Fruit fly (Drosophila melanogaster): ENCODE results near the gene CG5783.

CG5783 gene

DNA sequence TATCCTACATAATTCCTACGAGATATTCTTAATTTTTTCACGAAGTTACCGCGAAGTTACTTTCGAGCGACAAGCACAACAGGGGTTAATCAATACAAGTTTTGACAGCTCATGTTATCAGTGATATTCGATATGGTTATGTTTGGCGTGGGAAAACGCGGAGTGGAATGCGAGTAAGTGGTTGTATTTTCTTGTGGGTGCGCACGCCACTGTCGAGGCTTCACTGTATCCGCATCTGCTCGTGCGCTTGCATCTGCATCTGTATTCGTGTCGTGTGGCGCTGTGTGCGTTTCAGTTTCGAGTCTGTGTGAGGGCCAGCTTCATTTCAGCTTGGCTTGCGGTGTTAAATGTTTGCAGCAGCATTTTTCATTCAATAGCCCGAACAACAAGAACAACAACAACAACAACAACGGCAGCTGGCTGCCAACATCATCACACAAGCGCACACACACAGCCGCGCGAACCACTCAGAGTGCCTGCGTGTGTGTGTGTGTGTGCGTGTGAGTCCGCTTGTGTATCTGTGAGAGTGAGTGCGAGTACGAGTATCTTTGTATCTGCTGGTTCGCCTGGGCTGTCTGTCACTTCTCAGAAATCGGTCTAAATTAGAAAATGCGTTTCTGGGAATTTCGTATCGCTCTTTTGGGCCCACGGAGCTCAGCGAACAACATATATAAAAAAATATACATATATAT lies 4.6 kb upstream of the CG5783 start (continued):
- TF ChIP-seq CG16813 (GFP tag; IDR thresholded peaks at IDR 0.05; ENCODE audit: partially characterized antibody), result no peak
- no peak for TF ChIP-seq PHDP (tag; optimal IDR thresholded peaks at IDR 0.05)
- TF ChIP-seq ab (GFP tag; optimal IDR thresholded peaks at IDR 0.05), result no peak
- TF ChIP-seq CG16863 (GFP tag; optimal IDR thresholded peaks at IDR 0.05), result peak; percentile 69
- TF ChIP-seq Mrtf (GFP tag; IDR thresholded peaks at IDR 0.05), result peak; percentile 78; the same call in 2 of the 3 replicates
- TF ChIP-seq CG12659 (GFP tag; optimal IDR thresholded peaks at IDR 0.05), result no peak
- peak; percentile 41 for TF ChIP-seq jing (GFP tag; optimal IDR thresholded peaks at IDR 0.05)
- no peak for TF ChIP-seq BEAF-32 (GFP tag; optimal IDR thresholded peaks at IDR 0.05)
- no peak for TF ChIP-seq sc (optimal IDR thresholded peaks at IDR 0.05)
- TF ChIP-seq sc (GFP tag; optimal IDR thresholded peaks at IDR 0.05), result no peak
- peak; percentile 30 for TF ChIP-seq CG15269 (tag; optimal IDR thresholded peaks at IDR 0.05)
- TF ChIP-seq Asciz (GFP tag; optimal IDR thresholded peaks at IDR 0.05), result no peak
- no peak for TF ChIP-seq Dp (GFP tag; optimal IDR thresholded peaks at IDR 0.05)
- TF ChIP-seq Hmx (GFP tag; optimal IDR thresholded peaks at IDR 0.05), result no peak
- TF ChIP-seq lola (GFP tag; optimal IDR thresholded peaks at IDR 0.05), result no peak
- TF ChIP-seq CG6654 (GFP tag; optimal IDR thresholded peaks at IDR 0.05), result no peak
- no peak for TF ChIP-seq mirr (GFP tag; optimal IDR thresholded peaks at IDR 0.05)
- TF ChIP-seq CG6175 (GFP tag; IDR thresholded peaks at IDR 0.05), result peak; percentile 51; the same call in 1 of the 3 replicates
- TF ChIP-seq CG4328 (GFP tag; optimal IDR thresholded peaks at IDR 0.05), result no peak
- TF ChIP-seq CG14441 (GFP tag; IDR thresholded peaks at IDR 0.05), result peak; percentile 82
- TF ChIP-seq pita (GFP tag; optimal IDR thresholded peaks at IDR 0.05), result no peak
- no peak for TF ChIP-seq unpg (GFP tag; optimal IDR thresholded peaks at IDR 0.05)
- TF ChIP-seq CG6272 (GFP tag; IDR thresholded peaks at IDR 0.05), result peak; percentile 75
- TF ChIP-seq CG15696 (tag; optimal IDR thresholded peaks at IDR 0.05), result no peak
- no peak for TF ChIP-seq CG1233 (GFP tag; optimal IDR thresholded peaks at IDR 0.05)
- peak; percentile 75 for TF ChIP-seq pros (GFP tag; optimal IDR thresholded peaks at IDR 0.05)
- TF ChIP-seq jumu (GFP tag; optimal IDR thresholded peaks at IDR 0.05), result peak; percentile 53
- no peak for TF ChIP-seq CG6791 (GFP tag; IDR thresholded peaks at IDR 0.05; ENCODE audit: partially characterized antibody)
- no peak for TF ChIP-seq Poxn (GFP tag; IDR thresholded peaks at IDR 0.05)
- peak; percentile 35; the same call in 2 of the 3 replicates for TF ChIP-seq CG7357 (GFP tag; IDR thresholded peaks at IDR 0.05)
- no peak for TF ChIP-seq CG2116 (GFP tag; optimal IDR thresholded peaks at IDR 0.05)
- no peak for TF ChIP-seq salm (tag; optimal IDR thresholded peaks at IDR 0.05)
- peak; percentile 39; the same call in 1 of the 2 replicates for TF ChIP-seq CG31224 (GFP tag; IDR thresholded peaks at IDR 0.05)
- no peak for TF ChIP-seq run (tag; optimal IDR thresholded peaks at IDR 0.05)
- TF ChIP-seq CG2889 (GFP tag; IDR thresholded peaks at IDR 0.05), result no peak
- TF ChIP-seq zf30C (GFP tag; optimal IDR thresholded peaks at IDR 0.05), result no peak
- TF ChIP-seq CG1024 (GFP tag; IDR thresholded peaks at IDR 0.05), result peak; percentile 38; the same call in 1 of the 2 replicates
- TF ChIP-seq nom (GFP tag; optimal IDR thresholded peaks at IDR 0.05), result no peak
- peak; percentile 46 for TF ChIP-seq Nf-YC (tag; optimal IDR thresholded peaks at IDR 0.05)
- TF ChIP-seq CG18764 (GFP tag; optimal IDR thresholded peaks at IDR 0.05), result no peak
- no peak for TF ChIP-seq CG17186 (GFP tag; optimal IDR thresholded peaks at IDR 0.05)

Measured in whole organism, embryonic.